In genomic region chr2L:21757264-21758066, dm6 we compare ENCODE assay signal across 1 fruit fly cellular context.
TF ChIP-seq lines count a peak whose summit lies in the region.

Gene step, minus strand, starts transcription at chr2L:21757466.
Gene CG1416, plus strand, starts transcription at chr2L:21758010.

TF ChIP-seq in whole organism, embryonic, 481 proteins besides CTCF, POLR2A, EP300 and RAD21 (continued from another document):
- TF ChIP-seq odd (GFP tag; optimal IDR thresholded peaks at IDR 0.05; lab: Kevin White, UChicago) (no peak), Nf-YA (GFP tag; IDR thresholded peaks at IDR 0.05; lab: Robert Waterston, UW) (no peak), Dad (GFP tag; optimal IDR thresholded peaks at IDR 0.05; lab: Kevin White, UChicago) (peak; percentile 39), eyg (GFP tag; optimal IDR thresholded peaks at IDR 0.05; lab: Kevin White, UChicago) (peak; percentile 15), otp (GFP tag; IDR thresholded peaks at IDR 0.05; lab: Robert Waterston, UW) (no peak), CG31365 (tag; optimal IDR thresholded peaks at IDR 0.05; lab: Kevin White, UChicago) (no peak), Hr39 (optimal IDR thresholded peaks at IDR 0.05; lab: Kevin White, UChicago) (no peak), lov (optimal IDR thresholded peaks at IDR 0.05; lab: Kevin White, UChicago) (no peak), lov (GFP tag; IDR thresholded peaks at IDR 0.05; lab: Robert Waterston, UW) (no peak), CG12236 (GFP tag; optimal IDR thresholded peaks at IDR 0.05; lab: Kevin White, UChicago) (peak; percentile 23), CG15073 (GFP tag; optimal IDR thresholded peaks at IDR 0.05; lab: Kevin White, UChicago) (no peak), CG3726 (GFP tag; IDR thresholded peaks at IDR 0.05; lab: Robert Waterston, UW) (no peak), CG7928 (GFP tag; optimal IDR thresholded peaks at IDR 0.05; lab: Kevin White, UChicago) (no peak), Sox100B (GFP tag; optimal IDR thresholded peaks at IDR 0.05; lab: Kevin White, UChicago) (peak; percentile 7), BtbVII (GFP tag; optimal IDR thresholded peaks at IDR 0.05; lab: Kevin White, UChicago) (no peak), cg (GFP tag; optimal IDR thresholded peaks at IDR 0.05; lab: Kevin White, UChicago) (no peak), gsb (GFP tag; IDR thresholded peaks at IDR 0.05; lab: Robert Waterston, UW) (no peak), sob (GFP tag; IDR thresholded peaks at IDR 0.05; lab: Robert Waterston, UW) (peak; percentile 41; the same call in 1 of the 2 replicates), CG4404 (GFP tag; IDR thresholded peaks at IDR 0.05; lab: Robert Waterston, UW) (no peak), MESR4 (GFP tag; optimal IDR thresholded peaks at IDR 0.05; lab: Kevin White, UChicago) (peak; percentile 76), lab (GFP tag; optimal IDR thresholded peaks at IDR 0.05; lab: Kevin White, UChicago) (no peak), CG32772 (GFP tag; IDR thresholded peaks at IDR 0.05; lab: Robert Waterston, UW) (no peak; the same call in 1 of the 2 replicates), HLH54F (GFP tag; optimal IDR thresholded peaks at IDR 0.05; lab: Kevin White, UChicago) (peak; percentile 79), CG12104 (GFP tag; optimal IDR thresholded peaks at IDR 0.05; lab: Kevin White, UChicago) (no peak), CG10321 (GFP tag; IDR thresholded peaks at IDR 0.05; lab: Robert Waterston, UW) (no peak), CG17568 (GFP tag; optimal IDR thresholded peaks at IDR 0.05; lab: Kevin White, UChicago) (peak; percentile 24), CG4730 (GFP tag; IDR thresholded peaks at IDR 0.05; lab: Robert Waterston, UW) (no peak), CG17912 (GFP tag; optimal IDR thresholded peaks at IDR 0.05; lab: Kevin White, UChicago) (peak; percentile 1), tgo (GFP tag; IDR thresholded peaks at IDR 0.05; lab: Robert Waterston, UW) (peak; percentile 20; the same call in 1 of the 3 replicates), tll (GFP tag; optimal IDR thresholded peaks at IDR 0.05; lab: Kevin White, UChicago) (peak in 1 of 2 experiments; percentile 83), CG43689 (GFP tag; IDR thresholded peaks at IDR 0.05; lab: Robert Waterston, UW) (no peak), Ada2b (GFP tag; IDR thresholded peaks at IDR 0.05; lab: Robert Waterston, UW) (0 out of 2 replicates have a peak, but pooled peaks have one; percentile 12), CG9437 (GFP tag; optimal IDR thresholded peaks at IDR 0.05; lab: Kevin White, UChicago) (peak; percentile 76), en (GFP tag; optimal IDR thresholded peaks at IDR 0.05; lab: Kevin White, UChicago) (no peak), CG3163 (GFP tag; optimal IDR thresholded peaks at IDR 0.05; lab: Kevin White, UChicago) (peak; percentile 18), CG13123 (GFP tag; optimal IDR thresholded peaks at IDR 0.05; lab: Kevin White, UChicago) (no peak)
TF ChIP-seq in whole organism, embryonic: peak in this region for 224.
